Worm (Caenorhabditis elegans) whole organism, midembryonic: Measurements from ENCODE around the gene F21D9.2.

ENCODE experiments used
- T22C8.4 ChIP-seq: fragments of 200-800 bp; sonication (Bioruptor generic); IDR thresholded peaks from 2 replicates; pipeline ENCODE4 v1.3.6; 2022; ENCODE audit warnings: missing genetic modification characterization, missing compliant biosample characterization
- cog-1 ChIP-seq: sonication (generic microtip); optimal IDR thresholded peaks from 2 replicates; lab custom pipeline; 2016; ENCODE audit warnings: missing genetic modification characterization, missing compliant biosample characterization
- flt-1 ChIP-seq: fragments of 200-800 bp; sonication (Bioruptor generic); IDR thresholded peaks from 2 replicates; pipeline ENCODE4 v1.3.6; 2022; ENCODE audit warnings: missing genetic modification characterization, missing compliant biosample characterization
- klf-2 ChIP-seq: fragments of 200-800 bp; sonication (Bioruptor generic); conservative IDR thresholded peaks from 2 replicates; pipeline ENCODE4 v1.3.6; 2022; ENCODE audit warnings: missing genetic modification reagents, missing genetic modification characterization, missing compliant biosample characterization
- med-1 ChIP-seq: sonication (generic microtip); optimal IDR thresholded peaks from 2 replicates; lab custom pipeline; 2017; ENCODE audit warnings: missing genetic modification characterization, mild to moderate bottlenecking, missing compliant biosample characterization, antibody characterized with exemption, missing genetic modification reagents; ENCODE audit not compliant: insufficient read depth
- ref-1 ChIP-seq: fragments of 200-800 bp; sonication (Bioruptor generic); conservative IDR thresholded peaks from 2 replicates; pipeline ENCODE4 v1.3.6; 2022; ENCODE audit warnings: missing genetic modification reagents, missing genetic modification characterization, missing compliant biosample characterization
- tab-1 ChIP-seq: fragments of 200-800 bp; sonication (Bioruptor generic); IDR thresholded peaks from 2 replicates; pipeline ENCODE4 v1.3.6; 2022; ENCODE audit warnings: missing genetic modification characterization, missing compliant biosample characterization
- ztf-23 ChIP-seq: fragments of 200-800 bp; sonication (Bioruptor generic); IDR thresholded peaks from 2 replicates; pipeline ENCODE4 v1.3.6; 2022; ENCODE audit warnings: missing genetic modification reagents, missing genetic modification characterization, missing compliant biosample characterization
- ztf-29 ChIP-seq: fragments of 200-800 bp; sonication (Bioruptor generic); IDR thresholded peaks from 2 replicates; pipeline ENCODE4 v1.3.6; 2022; ENCODE audit warnings: missing genetic modification reagents, missing genetic modification characterization, missing compliant biosample characterization

Gene F21D9.2

ce11 chrV:19257653-19258052 is 4.6 kb downstream of the F21D9.2 start, which contains the start of gene F21D9.3:
Gene F21D9.3, minus strand, starts transcription at chrV:19257753.
- TF ChIP-seq med-1 (GFP tag; lab: Kevin White, UChicago) (no peak), tab-1 (GFP tag; lab: Robert Waterston, UW) (no peak), klf-2 (GFP tag; lab: Robert Waterston, UW) (no peak), flt-1 (GFP tag; lab: Robert Waterston, UW) (no peak), cog-1 (tag; lab: Kevin White, UChicago) (no peak), ztf-23 (GFP tag; lab: Robert Waterston, UW) (no peak), T22C8.4 (GFP tag; lab: Robert Waterston, UW) (no peak), ref-1 (no peak), ztf-29 (no peak)

ce11 chrV:19253520-19253919 is 8.7 kb downstream of the F21D9.2 start, which contains the start of gene F21D9.4:
Gene F21D9.4, plus strand, starts transcription at chrV:19253820.
- no peak for TF ChIP-seq ztf-23 (GFP tag; lab: Robert Waterston, UW)
- TF ChIP-seq ref-1: no peak
- TF ChIP-seq med-1 (GFP tag; lab: Kevin White, UChicago): no peak
- no peak for TF ChIP-seq klf-2 (GFP tag; lab: Robert Waterston, UW)
- no peak for TF ChIP-seq cog-1 (tag; lab: Kevin White, UChicago)
- TF ChIP-seq flt-1 (GFP tag; lab: Robert Waterston, UW): no peak
- no peak for TF ChIP-seq ztf-29
- TF ChIP-seq tab-1 (GFP tag; lab: Robert Waterston, UW): no peak
- no peak for TF ChIP-seq T22C8.4 (GFP tag; lab: Robert Waterston, UW)

- TF ChIP-seq T22C8.4 (GFP tag; lab: Robert Waterston, UW) (no peak), med-1 (GFP tag; lab: Kevin White, UChicago) (no peak), tab-1 (GFP tag; lab: Robert Waterston, UW) (no peak), ref-1 (no peak), klf-2 (GFP tag; lab: Robert Waterston, UW) (no peak), cog-1 (tag; lab: Kevin White, UChicago) (no peak), flt-1 (GFP tag; lab: Robert Waterston, UW) (no peak), ztf-29 (no peak)
These were observed 10.4 kb downstream of the F21D9.2 start, which contains the start of gene F21D9.11 for ce11 chrV:19251844-19252243. Gene F21D9.11, plus strand, starts transcription at chrV:19252144.

- TF ChIP-seq ref-1: no peak
- no peak for TF ChIP-seq tab-1 (GFP tag; lab: Robert Waterston, UW)
- no peak for TF ChIP-seq flt-1 (GFP tag; lab: Robert Waterston, UW)
- no peak for TF ChIP-seq ztf-29
- TF ChIP-seq T22C8.4 (GFP tag; lab: Robert Waterston, UW): no peak
- no peak for TF ChIP-seq med-1 (GFP tag; lab: Kevin White, UChicago)
- TF ChIP-seq klf-2 (GFP tag; lab: Robert Waterston, UW): no peak
- no peak for TF ChIP-seq cog-1 (tag; lab: Kevin White, UChicago)
- no peak for TF ChIP-seq ztf-23 (GFP tag; lab: Robert Waterston, UW)
These were observed 11.3 kb downstream of the F21D9.2 start, which contains the start of gene str-81 for ce11 chrV:19250983-19251382. Gene str-81, minus strand, starts transcription at chrV:19251083.

- no peak for TF ChIP-seq ztf-23 (GFP tag; lab: Robert Waterston, UW)
- TF ChIP-seq cog-1 (tag; lab: Kevin White, UChicago): no peak
- TF ChIP-seq klf-2 (GFP tag; lab: Robert Waterston, UW): no peak
- TF ChIP-seq tab-1 (GFP tag; lab: Robert Waterston, UW): no peak
- no peak for TF ChIP-seq ref-1
- TF ChIP-seq med-1 (GFP tag; lab: Kevin White, UChicago): no peak
- TF ChIP-seq flt-1 (GFP tag; lab: Robert Waterston, UW): no peak
- no peak for TF ChIP-seq ztf-29
- no peak for TF ChIP-seq T22C8.4 (GFP tag; lab: Robert Waterston, UW)
These were observed 22.1 kb downstream of the F21D9.2 start, which contains the start of the genes fbxb-115 and fbxb-1 for ce11 chrV:19240129-19240528. Gene fbxb-115, minus strand, starts transcription at chrV:19240229. Gene fbxb-1, plus strand, starts transcription at chrV:19240354.

- TF ChIP-seq ztf-29 (no peak), ref-1 (no peak), cog-1 (tag; lab: Kevin White, UChicago) (no peak), med-1 (GFP tag; lab: Kevin White, UChicago) (no peak), flt-1 (GFP tag; lab: Robert Waterston, UW) (no peak), ztf-23 (GFP tag; lab: Robert Waterston, UW) (no peak), klf-2 (GFP tag; lab: Robert Waterston, UW) (no peak), T22C8.4 (GFP tag; lab: Robert Waterston, UW) (no peak), tab-1 (GFP tag; lab: Robert Waterston, UW) (no peak)
These were observed 25.0 kb downstream of the F21D9.2 start, which contains the start of gene fbxb-2 for ce11 chrV:19237204-19237603. Gene fbxb-2, minus strand, starts transcription at chrV:19237304.

ce11 chrV:19233469-19233868 is 28.8 kb downstream of the F21D9.2 start, which contains the start of gene fbxb-116:
Gene fbxb-116, plus strand, starts transcription at chrV:19233769.
- TF ChIP-seq ref-1: no peak

ce11 chrV:19231167-19231566 is 31.1 kb downstream of the F21D9.2 start:
- TF ChIP-seq ztf-23 (GFP tag; lab: Robert Waterston, UW): 0 out of 2 replicates have a peak, but pooled peaks have one; percentile 13
- TF ChIP-seq tab-1 (GFP tag; lab: Robert Waterston, UW): peak; percentile 58; the same call in 1 of the 2 replicates
- TF ChIP-seq med-1 (GFP tag; lab: Kevin White, UChicago): no peak

ce11 chrV:19230413-19230812 is 31.8 kb downstream of the F21D9.2 start, which contains the start of gene sqst-3:
Gene sqst-3, plus strand, starts transcription at chrV:19230782.
- no peak for TF ChIP-seq T22C8.4 (GFP tag; lab: Robert Waterston, UW)
- TF ChIP-seq ztf-23 (GFP tag; lab: Robert Waterston, UW): no peak
- TF ChIP-seq ztf-29: no peak
- TF ChIP-seq ref-1: no peak
- TF ChIP-seq cog-1 (tag; lab: Kevin White, UChicago): no peak

ce11 chrV:19217675-19218074 is 44.6 kb downstream of the F21D9.2 start, which contains the start of gene oac-49:
Gene oac-49, plus strand, starts transcription at chrV:19217975.
- TF ChIP-seq T22C8.4 (GFP tag; lab: Robert Waterston, UW) (no peak), ref-1 (no peak), med-1 (GFP tag; lab: Kevin White, UChicago) (no peak), klf-2 (GFP tag; lab: Robert Waterston, UW) (no peak), ztf-23 (GFP tag; lab: Robert Waterston, UW) (no peak), tab-1 (GFP tag; lab: Robert Waterston, UW) (no peak), ztf-29 (no peak), flt-1 (GFP tag; lab: Robert Waterston, UW) (no peak), cog-1 (tag; lab: Kevin White, UChicago) (no peak)
